Worm (Caenorhabditis elegans) whole organism, L1 larva: ENCODE results near the gene evl-20.

Source experiments
- C34B4.2 ChIP-seq: sonication (generic microtip); optimal IDR thresholded peaks from 2 replicates; lab custom pipeline; 2017; ENCODE audit warnings: mild to moderate bottlenecking, missing genetic modification characterization, missing compliant biosample characterization
- Y116A8C.19 ChIP-seq: sonication (generic microtip); optimal IDR thresholded peaks from 2 replicates; lab custom pipeline; 2016; ENCODE audit warnings: missing compliant biosample characterization, missing genetic modification characterization, borderline replicate concordance
- aha-1 ChIP-seq: fragments of 150-350 bp; optimal IDR thresholded peaks from 2 replicates; lab custom pipeline; 2014; ENCODE audit warnings: missing biosample characterization, missing genetic modification characterization
- ama-1 ChIP-seq: fragments of 150-350 bp; optimal IDR thresholded peaks from 2 replicates; lab custom pipeline; 2014
- blmp-1 ChIP-seq: fragments of 150-350 bp; optimal IDR thresholded peaks from 2 replicates; lab custom pipeline; 2014; ENCODE audit warnings: missing biosample characterization, missing genetic modification characterization
- ceh-63 ChIP-seq: fragments of 200-800 bp; sonication (Bioruptor generic); optimal IDR thresholded peaks from 2 replicates; lab custom pipeline; 2018; ENCODE audit warnings: mild to moderate bottlenecking, missing genetic modification characterization, missing compliant biosample characterization
- ceh-82 ChIP-seq, 3 experiments: fragments of 150-350 bp in 1 of 3; sonication (generic microtip) in 2 of 3; optimal IDR thresholded peaks; 2 replicates each; lab custom pipeline; 2014 to 2017; ENCODE audit warnings: missing biosample characterization in 3 of 3, missing genetic modification characterization in 3 of 3
- ceh-90 ChIP-seq: sonication (generic microtip); optimal IDR thresholded peaks from 2 replicates; lab custom pipeline; 2016; ENCODE audit warnings: missing genetic modification characterization, missing compliant biosample characterization
- ces-1 ChIP-seq: fragments of 150-350 bp; optimal IDR thresholded peaks from 2 replicates; lab custom pipeline; 2014; ENCODE audit warnings: missing biosample characterization, missing genetic modification reagents, missing genetic modification characterization
- dpl-1 ChIP-seq, 3 experiments: fragments of 150-350 bp in 2 of 3; sonication (generic microtip) in 1 of 3; optimal IDR thresholded peaks; 2 replicates each; lab custom pipeline; 2014 to 2017; ENCODE audit warnings: missing biosample characterization in 3 of 3, missing genetic modification characterization in 3 of 3, missing genetic modification reagents in 3 of 3
- dsc-1 ChIP-seq: sonication (generic microtip); optimal IDR thresholded peaks from 2 replicates; lab custom pipeline; 2016; ENCODE audit warnings: mild to moderate bottlenecking, missing genetic modification characterization, missing compliant biosample characterization
- efl-1 ChIP-seq, 4 experiments: fragments of 150-350 bp; optimal IDR thresholded peaks in 3 of 4; peaks in 1 of 4; 1 replicate in 1 of 4; 2 replicates in 3 of 4; lab custom pipeline; 2014; ENCODE audit warnings: missing biosample characterization in 2 of 4, missing genetic modification characterization in 2 of 4, missing genetic modification reagents in 2 of 4
- efl-3 ChIP-seq: fragments of 200-800 bp; sonication (Bioruptor generic); optimal IDR thresholded peaks from 2 replicates; lab custom pipeline; 2018; ENCODE audit warnings: mild to moderate bottlenecking, missing genetic modification characterization, missing compliant biosample characterization
- elt-3 ChIP-seq, 6 experiments: fragments of 150-350 bp in 1 of 6; sonication (generic microtip); optimal IDR thresholded peaks; 2 replicates each; lab custom pipeline; 2017 to 2018; ENCODE audit warnings: missing biosample characterization in 6 of 6, missing genetic modification characterization in 6 of 6, inconsistent platforms in 1 of 6
- ets-5 ChIP-seq: fragments of 200-800 bp; sonication (Bioruptor generic); IDR thresholded peaks from 2 replicates; pipeline ENCODE4 v1.3.6; 2022; ENCODE audit warnings: missing genetic modification characterization, missing compliant biosample characterization
- fkh-4 ChIP-seq: sonication (generic microtip); optimal IDR thresholded peaks from 2 replicates; lab custom pipeline; 2016; ENCODE audit warnings: missing compliant biosample characterization, missing genetic modification characterization, borderline replicate concordance
- fkh-8 ChIP-seq: sonication (generic microtip); optimal IDR thresholded peaks from 2 replicates; lab custom pipeline; 2016; ENCODE audit warnings: mild to moderate bottlenecking, missing genetic modification characterization, missing compliant biosample characterization
- fos-1 ChIP-seq: fragments of 150-350 bp; optimal IDR thresholded peaks from 2 replicates; lab custom pipeline; 2014; ENCODE audit warnings: missing biosample characterization, missing genetic modification characterization
- irx-1 ChIP-seq: sonication (generic microtip); optimal IDR thresholded peaks from 2 replicates; lab custom pipeline; 2016; ENCODE audit warnings: missing genetic modification characterization, missing compliant biosample characterization
- isw-1 ChIP-seq: fragments of 200-800 bp; sonication (Bioruptor generic); IDR thresholded peaks from 2 replicates; pipeline ENCODE4 v1.3.6; 2022; ENCODE audit warnings: missing genetic modification characterization, missing compliant biosample characterization
- jun-1 ChIP-seq: fragments of 150-350 bp; optimal IDR thresholded peaks from 2 replicates; lab custom pipeline; 2014; ENCODE audit warnings: missing biosample characterization, missing genetic modification reagents, missing genetic modification characterization
- lin-13 ChIP-seq: fragments of 150-350 bp; optimal IDR thresholded peaks from 2 replicates; lab custom pipeline; 2014; ENCODE audit warnings: missing biosample characterization, missing genetic modification reagents, missing genetic modification characterization
- lin-14 ChIP-seq: fragments of 200-800 bp; sonication (Bioruptor generic); optimal IDR thresholded peaks from 2 replicates; lab custom pipeline; 2018; ENCODE audit warnings: mild to moderate bottlenecking, missing genetic modification characterization, moderate library complexity, missing compliant biosample characterization
- lin-15B ChIP-seq: fragments of 150-350 bp; sonication (generic microtip); optimal IDR thresholded peaks from 3 replicates; lab custom pipeline; 2014; ENCODE audit warnings: missing biosample characterization, missing genetic modification characterization
- lin-39 ChIP-seq: fragments of 150-350 bp; optimal IDR thresholded peaks from 2 replicates; lab custom pipeline; 2014; ENCODE audit warnings: missing biosample characterization, missing genetic modification reagents, missing genetic modification characterization
- lsy-2 ChIP-seq, 2 experiments: fragments of 150-350 bp; optimal IDR thresholded peaks; 2 replicates each; lab custom pipeline; 2014; ENCODE audit warnings: missing biosample characterization in 2 of 2, missing genetic modification characterization in 2 of 2
- mep-1 ChIP-seq: fragments of 150-350 bp; optimal IDR thresholded peaks from 2 replicates; lab custom pipeline; 2014; ENCODE audit warnings: missing biosample characterization, missing genetic modification characterization
- nhr-11 ChIP-seq: fragments of 150-350 bp; optimal IDR thresholded peaks from 2 replicates; lab custom pipeline; 2014; ENCODE audit warnings: missing biosample characterization, missing genetic modification characterization
- nhr-19 ChIP-seq: fragments of 200-800 bp; sonication (Bioruptor generic); conservative IDR thresholded peaks from 2 replicates; pipeline ENCODE4 v1.3.6; 2022; ENCODE audit warnings: missing genetic modification characterization, missing compliant biosample characterization
- nhr-237 ChIP-seq: fragments of 150-350 bp; optimal IDR thresholded peaks from 2 replicates; lab custom pipeline; 2014; ENCODE audit warnings: missing biosample characterization, missing genetic modification characterization
- nhr-28 ChIP-seq: fragments of 150-350 bp; optimal IDR thresholded peaks from 2 replicates; lab custom pipeline; 2014; ENCODE audit warnings: missing biosample characterization, missing genetic modification characterization
- nhr-47 ChIP-seq: sonication (generic microtip); optimal IDR thresholded peaks from 2 replicates; lab custom pipeline; 2016; ENCODE audit warnings: mild to moderate bottlenecking, missing genetic modification characterization, moderate library complexity, missing compliant biosample characterization
- nhr-71 ChIP-seq: sonication (generic microtip); optimal IDR thresholded peaks from 2 replicates; lab custom pipeline; 2016; ENCODE audit warnings: mild to moderate bottlenecking, missing genetic modification characterization, moderate library complexity, missing compliant biosample characterization
- nhr-84 ChIP-seq: sonication (generic microtip); optimal IDR thresholded peaks from 2 replicates; lab custom pipeline; 2017; ENCODE audit warnings: missing biosample characterization, missing genetic modification characterization
- nhr-85 ChIP-seq: sonication (generic microtip); peaks from one replicate; lab custom pipeline; 2016; ENCODE audit warnings: missing genetic modification characterization, inconsistent platforms, missing compliant biosample characterization
- nhr-90 ChIP-seq: sonication (generic microtip); optimal IDR thresholded peaks from 2 replicates; lab custom pipeline; 2016; ENCODE audit warnings: mild to moderate bottlenecking, missing genetic modification characterization, missing compliant biosample characterization; ENCODE audit not compliant: poor library complexity
- pax-3 ChIP-seq: fragments of 200-800 bp; sonication (Bioruptor generic); optimal IDR thresholded peaks from 2 replicates; lab custom pipeline; 2018; ENCODE audit warnings: mild to moderate bottlenecking, missing genetic modification characterization, moderate library complexity, missing compliant biosample characterization
- rnt-1 ChIP-seq: sonication (generic microtip); optimal IDR thresholded peaks from 2 replicates; lab custom pipeline; 2016; ENCODE audit warnings: mild to moderate bottlenecking, missing genetic modification characterization, moderate library complexity, missing compliant biosample characterization
- skn-1 ChIP-seq: fragments of 150-350 bp; optimal IDR thresholded peaks from 2 replicates; lab custom pipeline; 2014; ENCODE audit warnings: missing biosample characterization, missing genetic modification characterization
- sup-37 ChIP-seq: fragments of 200-800 bp; sonication (Bioruptor generic); optimal IDR thresholded peaks from 2 replicates; lab custom pipeline; 2018; ENCODE audit warnings: mild to moderate bottlenecking, missing genetic modification characterization, missing compliant biosample characterization
- tlp-1 ChIP-seq: fragments of 150-350 bp; optimal IDR thresholded peaks from 2 replicates; lab custom pipeline; 2014; ENCODE audit warnings: missing biosample characterization, missing genetic modification characterization
- unc-130 ChIP-seq: fragments of 150-350 bp; optimal IDR thresholded peaks from 2 replicates; lab custom pipeline; 2017; ENCODE audit warnings: missing biosample characterization, missing genetic modification characterization, inconsistent platforms
- unc-62 ChIP-seq: fragments of 150-350 bp; optimal IDR thresholded peaks from 2 replicates; lab custom pipeline; 2014; ENCODE audit warnings: missing biosample characterization, missing genetic modification reagents, missing genetic modification characterization
- vab-15 ChIP-seq: sonication (generic microtip); optimal IDR thresholded peaks from 2 replicates; lab custom pipeline; 2017; ENCODE audit warnings: missing genotype, mild to moderate bottlenecking, missing genetic modification characterization, missing compliant biosample characterization
- zip-4 ChIP-seq: fragments of 200-800 bp; sonication (Bioruptor generic); optimal IDR thresholded peaks from 2 replicates; lab custom pipeline; 2018; ENCODE audit warnings: mild to moderate bottlenecking, missing genetic modification characterization, moderate library complexity, missing compliant biosample characterization
- ztf-4 ChIP-seq: fragments of 150-350 bp; optimal IDR thresholded peaks from 2 replicates; lab custom pipeline; 2014; ENCODE audit warnings: missing biosample characterization, missing genetic modification characterization

Gene evl-20

ce11 chrII:8479337-8479736 lies 35.2 kb downstream of the evl-20 start:
- TF ChIP-seq nhr-19 (GFP tag; lab: Robert Waterston, UW), result no peak
- TF ChIP-seq tlp-1 (tag; lab: Kevin White, UChicago), result no peak
- no peak for TF ChIP-seq nhr-85 (tag; lab: Kevin White, UChicago)
- no peak for TF ChIP-seq vab-15 (tag; lab: Kevin White, UChicago)
- TF ChIP-seq elt-3 (tag; optimal IDR thresholded peaks at IDR 0.05; lab: Kevin White, UChicago), result peak in 1 of 6 experiments; percentile 2
- TF ChIP-seq lsy-2 (tag; optimal IDR thresholded peaks at IDR 0.05; lab: Kevin White, UChicago), result no peak
- no peak for TF ChIP-seq dpl-1 (GFP tag; optimal IDR thresholded peaks at IDR 0.05; lab: Kevin White, UChicago)
- no peak for TF ChIP-seq Y116A8C.19 (tag; lab: Kevin White, UChicago)
- TF ChIP-seq efl-3 (GFP tag; lab: Kevin White, UChicago), result no peak
- no peak for TF ChIP-seq sup-37 (GFP tag; lab: Kevin White, UChicago)
- no peak for TF ChIP-seq jun-1 (tag; lab: Kevin White, UChicago)
- TF ChIP-seq nhr-90 (tag; lab: Kevin White, UChicago), result no peak
- no peak for TF ChIP-seq nhr-237 (tag; lab: Kevin White, UChicago)
- TF ChIP-seq fkh-4 (tag; lab: Kevin White, UChicago), result no peak
- no peak for TF ChIP-seq efl-1 (optimal IDR thresholded peaks at IDR 0.05; lab: Kevin White, UChicago)
- peak in 1 of 2 experiments; percentile 77 for TF ChIP-seq efl-1 (GFP tag; optimal IDR thresholded peaks at IDR 0.05 in 1 of 2; lab: Kevin White, UChicago)
- TF ChIP-seq irx-1, result no peak
- no peak for TF ChIP-seq ceh-90 (tag; lab: Kevin White, UChicago)
- TF ChIP-seq nhr-71 (tag; lab: Kevin White, UChicago), result no peak
- no peak for TF ChIP-seq unc-62 (GFP tag; lab: Kevin White, UChicago)
- TF ChIP-seq ets-5, result no peak
- TF ChIP-seq lin-15B (tag; lab: Kevin White, UChicago), result no peak
- peak; percentile 30 for TF ChIP-seq ama-1
- TF ChIP-seq, all 84 proteins: peak for 3

DNA sequence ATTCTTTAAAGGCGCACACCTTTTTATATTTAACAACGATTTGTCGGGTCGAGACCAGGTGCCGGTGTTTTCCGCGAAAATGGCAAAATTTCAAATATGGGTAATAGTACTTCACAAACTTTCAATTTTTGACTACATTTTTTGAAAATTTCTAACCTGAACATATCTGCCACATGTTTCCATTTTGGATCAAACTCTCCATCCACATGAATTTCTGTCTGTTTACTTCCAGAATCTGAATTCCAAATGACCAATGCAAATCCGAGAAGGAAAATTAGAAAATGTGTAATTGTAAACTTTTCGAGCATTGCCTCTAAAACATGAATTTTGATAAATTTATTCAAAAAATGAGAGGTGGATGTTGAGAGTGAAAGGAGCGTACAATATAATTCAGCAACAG lies 36.1 kb downstream of the evl-20 start, which contains the start of gene lact-4:
lact-4 (minus strand) TSS at position 313 of the 400 bp plus-strand sequence.
- TF ChIP-seq ets-5, result no peak
- no peak for TF ChIP-seq pax-3 (tag; lab: Kevin White, UChicago)
- TF ChIP-seq, all 84 proteins: peak for 0

DNA sequence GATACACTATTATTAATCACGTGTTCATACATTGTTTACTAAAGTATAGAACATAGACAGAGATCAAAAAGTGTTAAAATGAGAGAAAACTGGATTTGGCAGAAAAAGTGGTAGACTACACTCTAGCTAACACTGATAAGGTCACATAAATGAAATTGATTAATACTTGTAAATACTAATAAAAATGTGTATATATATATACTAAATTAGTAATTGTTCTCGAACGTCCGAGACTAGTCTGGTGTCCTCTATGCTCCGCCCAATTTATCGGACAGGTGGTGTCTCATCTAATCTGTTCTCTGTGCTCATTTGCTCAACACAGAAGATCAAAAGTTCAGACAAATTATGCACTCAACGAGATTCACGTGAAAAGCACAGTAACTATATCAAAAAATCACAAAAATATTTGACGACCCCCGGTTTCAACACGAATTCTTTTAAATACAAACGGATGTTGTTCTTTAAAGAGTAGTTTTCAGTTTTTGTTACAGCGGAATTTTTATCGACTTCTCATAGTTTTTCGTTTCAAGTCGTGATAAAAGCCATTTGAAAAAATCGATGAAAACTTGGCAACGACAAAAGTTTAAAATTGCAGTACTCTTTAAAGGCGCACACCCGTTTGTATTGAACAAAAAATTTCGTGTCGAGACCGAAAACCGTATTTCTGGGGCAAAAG lies 37.1 kb downstream of the evl-20 start:
- TF ChIP-seq isw-1, result no peak
- peak; percentile 82 for TF ChIP-seq nhr-19 (GFP tag; lab: Robert Waterston, UW)
- no peak for TF ChIP-seq nhr-28 (tag; lab: Kevin White, UChicago)
- no peak for TF ChIP-seq ceh-82 (tag; optimal IDR thresholded peaks at IDR 0.05; lab: Kevin White, UChicago)
- no peak for TF ChIP-seq fkh-4 (tag; lab: Kevin White, UChicago)
- no peak for TF ChIP-seq ceh-63 (GFP tag; lab: Kevin White, UChicago)
- TF ChIP-seq unc-62 (GFP tag; lab: Kevin White, UChicago), result no peak
- TF ChIP-seq lin-14, result peak; percentile 59
- TF ChIP-seq C34B4.2 (tag; lab: Kevin White, UChicago), result no peak
- no peak for TF ChIP-seq blmp-1 (tag; lab: Kevin White, UChicago)
- peak; percentile 9 for TF ChIP-seq skn-1 (tag; lab: Kevin White, UChicago)
- no peak for TF ChIP-seq nhr-47 (tag; lab: Kevin White, UChicago)
- TF ChIP-seq efl-1 (optimal IDR thresholded peaks at IDR 0.05; lab: Kevin White, UChicago), result no peak
- peak in 1 of 2 experiments; percentile 83 for TF ChIP-seq efl-1 (GFP tag; optimal IDR thresholded peaks at IDR 0.05 in 1 of 2; lab: Kevin White, UChicago)
- peak; percentile 50 for TF ChIP-seq ztf-4
- TF ChIP-seq fkh-8 (tag; lab: Kevin White, UChicago), result peak; percentile 48
- no peak for TF ChIP-seq ama-1
- TF ChIP-seq ces-1 (GFP tag; lab: Kevin White, UChicago), result no peak
- no peak for TF ChIP-seq lin-13 (GFP tag; lab: Kevin White, UChicago)
- no peak for TF ChIP-seq zip-4 (GFP tag; lab: Kevin White, UChicago)
- TF ChIP-seq nhr-84 (tag; lab: Kevin White, UChicago), result no peak
- TF ChIP-seq unc-130 (tag; lab: Kevin White, UChicago), result peak; percentile 12
- TF ChIP-seq ets-5, result no peak
- TF ChIP-seq rnt-1 (tag; lab: Kevin White, UChicago), result peak; percentile 41
- peak; percentile 76 for TF ChIP-seq nhr-71 (tag; lab: Kevin White, UChicago)
- TF ChIP-seq lin-39 (tag; lab: Kevin White, UChicago), result no peak
- no peak for TF ChIP-seq nhr-11 (tag; lab: Kevin White, UChicago)
- no peak for TF ChIP-seq aha-1
- peak; percentile 44 for TF ChIP-seq mep-1 (tag; lab: Kevin White, UChicago)
- peak in 1 of 2 experiments; percentile 48 for TF ChIP-seq lsy-2 (tag; optimal IDR thresholded peaks at IDR 0.05; lab: Kevin White, UChicago)
- peak; percentile 13 for TF ChIP-seq dsc-1 (tag; lab: Kevin White, UChicago)
- no peak for TF ChIP-seq fos-1 (tag; lab: Kevin White, UChicago)
- TF ChIP-seq nhr-85 (tag; lab: Kevin White, UChicago), result no peak
- no peak for TF ChIP-seq jun-1 (tag; lab: Kevin White, UChicago)
